Worm (Caenorhabditis elegans) whole organism, mixed stage, embryonic: ENCODE measurements around the gene skr-17.

Experiments used
- M03D4.4 ChIP-seq: sonication (generic microtip); optimal IDR thresholded peaks from 2 replicates; lab custom pipeline; 2017; ENCODE audit warnings: mild to moderate bottlenecking, missing genetic modification characterization, missing compliant biosample characterization
- bed-3 ChIP-seq: fragments of 200-800 bp; sonication (Bioruptor generic); optimal IDR thresholded peaks from 3 replicates; lab custom pipeline; 2018; ENCODE audit warnings: mild to moderate bottlenecking, missing genetic modification characterization, moderate library complexity, missing compliant biosample characterization
- blmp-1 ChIP-seq: fragments of 150-350 bp; optimal IDR thresholded peaks from 2 replicates; lab custom pipeline; 2014; ENCODE audit warnings: missing biosample characterization, missing genetic modification characterization
- ceh-39 ChIP-seq: fragments of 150-350 bp; optimal IDR thresholded peaks from 2 replicates; lab custom pipeline; 2014; ENCODE audit warnings: missing biosample characterization, missing genetic modification characterization
- ceh-43 ChIP-seq: fragments of 200-800 bp; sonication (Bioruptor generic); optimal IDR thresholded peaks from 2 replicates; lab custom pipeline; 2018; ENCODE audit warnings: mild to moderate bottlenecking, missing genetic modification characterization, moderate library complexity, missing compliant biosample characterization
- ceh-83 ChIP-seq: fragments of 200-800 bp; sonication (Bioruptor generic); optimal IDR thresholded peaks from 2 replicates; lab custom pipeline; 2018; ENCODE audit warnings: mild to moderate bottlenecking, missing genetic modification characterization, missing compliant biosample characterization
- ces-1 ChIP-seq: fragments of 150-350 bp; optimal IDR thresholded peaks from 2 replicates; lab custom pipeline; 2014; ENCODE audit warnings: missing biosample characterization, missing genetic modification reagents, missing genetic modification characterization
- cnd-1 ChIP-seq: fragments of 200-800 bp; sonication (Bioruptor generic); optimal IDR thresholded peaks from 2 replicates; lab custom pipeline; 2018; ENCODE audit warnings: mild to moderate bottlenecking, missing genetic modification characterization, missing compliant biosample characterization
- drap-1 ChIP-seq: fragments of 200-800 bp; sonication (Bioruptor generic); optimal IDR thresholded peaks from 3 replicates; lab custom pipeline; 2018; ENCODE audit warnings: mild to moderate bottlenecking, missing genetic modification characterization, missing compliant biosample characterization
- elt-1 ChIP-seq: sonication (generic microtip); optimal IDR thresholded peaks from 2 replicates; lab custom pipeline; 2017; ENCODE audit warnings: missing genetic modification characterization, mild to moderate bottlenecking, missing compliant biosample characterization, antibody characterized with exemption, moderate library complexity, borderline replicate concordance; ENCODE audit not compliant: insufficient read depth
- elt-3 ChIP-seq: fragments of 150-350 bp; optimal IDR thresholded peaks from 2 replicates; lab custom pipeline; 2014; ENCODE audit warnings: missing biosample characterization, missing genetic modification characterization
- hlh-1 ChIP-seq: fragments of 150-350 bp; optimal IDR thresholded peaks from 2 replicates; lab custom pipeline; 2014; ENCODE audit warnings: missing biosample characterization, missing genetic modification reagents, missing genetic modification characterization
- lin-13 ChIP-seq: fragments of 150-350 bp; optimal IDR thresholded peaks from 2 replicates; lab custom pipeline; 2014; ENCODE audit warnings: missing biosample characterization, missing genetic modification characterization
- lin-32 ChIP-seq: fragments of 200-800 bp; sonication (Bioruptor generic); optimal IDR thresholded peaks from 2 replicates; lab custom pipeline; 2018; ENCODE audit warnings: mild to moderate bottlenecking, missing genetic modification characterization, missing compliant biosample characterization
- mab-5 ChIP-seq: fragments of 150-350 bp; optimal IDR thresholded peaks from 2 replicates; lab custom pipeline; 2014; ENCODE audit warnings: missing biosample characterization, missing genetic modification characterization
- mls-2 ChIP-seq: sonication (generic microtip); optimal IDR thresholded peaks from 2 replicates; lab custom pipeline; 2016; ENCODE audit warnings: mild to moderate bottlenecking, missing genetic modification characterization, moderate library complexity, missing compliant biosample characterization
- nhr-12 ChIP-seq: fragments of 150-350 bp; optimal IDR thresholded peaks from 2 replicates; lab custom pipeline; 2014; ENCODE audit warnings: missing biosample characterization, missing genetic modification characterization
- nhr-2 ChIP-seq: fragments of 150-350 bp; optimal IDR thresholded peaks from 2 replicates; lab custom pipeline; 2014; ENCODE audit warnings: missing biosample characterization, missing genetic modification characterization
- nhr-237 ChIP-seq: fragments of 150-350 bp; optimal IDR thresholded peaks from 2 replicates; lab custom pipeline; 2014; ENCODE audit warnings: missing biosample characterization, missing genetic modification characterization
- nhr-28 ChIP-seq: fragments of 150-350 bp; optimal IDR thresholded peaks from 2 replicates; lab custom pipeline; 2014; ENCODE audit warnings: missing biosample characterization, missing genetic modification characterization
- nhr-76 ChIP-seq: sonication (generic microtip); optimal IDR thresholded peaks from 2 replicates; lab custom pipeline; 2017; ENCODE audit warnings: missing biosample characterization, missing genetic modification characterization
- pha-4 ChIP-seq: fragments of 150-350 bp; optimal IDR thresholded peaks from 2 replicates; lab custom pipeline; 2018; ENCODE audit warnings: missing biosample characterization, missing genetic modification reagents, missing genetic modification characterization
- sem-2 ChIP-seq: fragments of 200-800 bp; sonication (Bioruptor generic); optimal IDR thresholded peaks from 2 replicates; lab custom pipeline; 2018; ENCODE audit warnings: mild to moderate bottlenecking, missing genetic modification characterization, missing compliant biosample characterization
- snpc-4 ChIP-seq: fragments of 150-350 bp; optimal IDR thresholded peaks from 2 replicates; lab custom pipeline; 2014; ENCODE audit warnings: missing biosample characterization, missing genetic modification characterization
- tbx-8 ChIP-seq: fragments of 200-800 bp; sonication (Bioruptor generic); optimal IDR thresholded peaks from 2 replicates; lab custom pipeline; 2018; ENCODE audit warnings: mild to moderate bottlenecking, missing genetic modification characterization, moderate library complexity, missing compliant biosample characterization
- unc-120 ChIP-seq: sonication (generic microtip); optimal IDR thresholded peaks from 2 replicates; lab custom pipeline; 2017; ENCODE audit warnings: missing genetic modification characterization, missing compliant biosample characterization; ENCODE audit not compliant: poor library complexity, severe bottlenecking
- unc-39 ChIP-seq: fragments of 150-350 bp; optimal IDR thresholded peaks from 2 replicates; lab custom pipeline; 2014; ENCODE audit warnings: missing biosample characterization, missing genetic modification characterization
- unc-62 ChIP-seq: fragments of 150-350 bp; optimal IDR thresholded peaks from 2 replicates; lab custom pipeline; 2014; ENCODE audit warnings: missing biosample characterization, missing genetic modification reagents, missing genetic modification characterization
- zip-8 ChIP-seq: fragments of 150-350 bp; optimal IDR thresholded peaks from 2 replicates; lab custom pipeline; 2014; ENCODE audit warnings: missing biosample characterization, missing genetic modification characterization
- ztf-11 ChIP-seq: fragments of 150-350 bp; optimal IDR thresholded peaks from 2 replicates; lab custom pipeline; 2014; ENCODE audit warnings: missing biosample characterization, missing genetic modification characterization

Gene skr-17

ce11 chrII:7801899-7802298 lies 18.6 kb downstream of the skr-17 start:
- no peak for TF ChIP-seq M03D4.4 (tag; lab: Kevin White, UChicago)
- TF ChIP-seq zip-8 (tag; lab: Kevin White, UChicago): peak; percentile 36
- TF ChIP-seq ceh-43 (GFP tag; lab: Kevin White, UChicago): no peak
- peak; percentile 97 for TF ChIP-seq elt-1 (tag; lab: Kevin White, UChicago)
- TF ChIP-seq nhr-28 (tag; lab: Kevin White, UChicago): no peak

- TF ChIP-seq mab-5 (tag; lab: Kevin White, UChicago) (no peak), elt-1 (tag; lab: Kevin White, UChicago) (peak; percentile 62), ces-1 (peak; percentile 86), cnd-1 (no peak), ceh-39 (no peak)
These were observed 19.9 kb downstream of the skr-17 start for ce11 chrII:7803174-7803573.

- no peak for TF ChIP-seq M03D4.4 (tag; lab: Kevin White, UChicago)
- TF ChIP-seq pha-4 (tag; lab: Kevin White, UChicago): no peak
- TF ChIP-seq nhr-2 (tag; lab: Kevin White, UChicago): no peak
- no peak for TF ChIP-seq ztf-11 (tag; lab: Kevin White, UChicago)
- no peak for TF ChIP-seq cnd-1
- TF ChIP-seq bed-3: no peak
- TF ChIP-seq unc-62: no peak
- no peak for TF ChIP-seq mls-2
- TF ChIP-seq ceh-43 (GFP tag; lab: Kevin White, UChicago): no peak
- TF ChIP-seq mab-5 (tag; lab: Kevin White, UChicago): no peak
- TF ChIP-seq nhr-28 (tag; lab: Kevin White, UChicago): no peak
- TF ChIP-seq nhr-76: no peak
- no peak for TF ChIP-seq hlh-1 (tag; lab: Kevin White, UChicago)
- TF ChIP-seq lin-13 (tag; lab: Kevin White, UChicago): no peak
- TF ChIP-seq unc-39 (tag; lab: Kevin White, UChicago): no peak
- no peak for TF ChIP-seq nhr-12 (tag; lab: Kevin White, UChicago)
- no peak for TF ChIP-seq lin-32 (GFP tag; lab: Kevin White, UChicago)
- no peak for TF ChIP-seq sem-2 (GFP tag; lab: Kevin White, UChicago)
- TF ChIP-seq snpc-4 (tag; lab: Kevin White, UChicago): no peak
- no peak for TF ChIP-seq nhr-237 (tag; lab: Kevin White, UChicago)
These were observed 22.7 kb downstream of the skr-17 start for ce11 chrII:7806054-7806453.

- TF ChIP-seq drap-1 (no peak), tbx-8 (GFP tag; lab: Kevin White, UChicago) (no peak), hlh-1 (tag; lab: Kevin White, UChicago) (no peak), lin-32 (GFP tag; lab: Kevin White, UChicago) (no peak), unc-39 (tag; lab: Kevin White, UChicago) (no peak)
These were observed 23.6 kb downstream of the skr-17 start for ce11 chrII:7806872-7807271.

- TF ChIP-seq hlh-1 (tag; lab: Kevin White, UChicago) (no peak), mab-5 (tag; lab: Kevin White, UChicago) (no peak), ceh-83 (GFP tag; lab: Kevin White, UChicago) (no peak), sem-2 (GFP tag; lab: Kevin White, UChicago) (no peak), lin-13 (tag; lab: Kevin White, UChicago) (no peak), drap-1 (no peak), blmp-1 (tag; lab: Kevin White, UChicago) (no peak), elt-3 (tag; lab: Kevin White, UChicago) (no peak)
These were observed 24.8 kb downstream of the skr-17 start for ce11 chrII:7808153-7808552.

- TF ChIP-seq pha-4 (tag; lab: Kevin White, UChicago) (no peak), unc-120 (tag; lab: Kevin White, UChicago) (peak; percentile 20)
These were observed 25.6 kb downstream of the skr-17 start for ce11 chrII:7808950-7809349.
